Worm (Caenorhabditis elegans) whole organism, L4 larva: Measurements from ENCODE around the gene madf-9.

ENCODE experiments used
- F37D6.2 ChIP-seq: sonication (generic microtip); optimal IDR thresholded peaks from 2 replicates; lab custom pipeline; 2016; ENCODE audit warnings: mild to moderate bottlenecking, missing genetic modification characterization, missing compliant biosample characterization
- R02D3.7 ChIP-seq: fragments of 150-350 bp; sonication (generic microtip); optimal IDR thresholded peaks from 3 replicates; lab custom pipeline; 2014; ENCODE audit warnings: missing biosample characterization, missing genetic modification characterization
- T26A8.4 ChIP-seq: fragments of 200-800 bp; sonication (Bioruptor generic); IDR thresholded peaks from 2 replicates; pipeline ENCODE4 v1.3.6; 2022; ENCODE audit warnings: missing genetic modification characterization, missing compliant biosample characterization
- Y5F2A.4 ChIP-seq: fragments of 200-800 bp; sonication (Bioruptor generic); optimal IDR thresholded peaks from 2 replicates; lab custom pipeline; 2018; ENCODE audit warnings: mild to moderate bottlenecking, missing genetic modification characterization, missing compliant biosample characterization
- ZK546.5 ChIP-seq, 2 experiments: sonication (generic microtip); optimal IDR thresholded peaks; 2 replicates each; lab custom pipeline; 2017; ENCODE audit warnings: missing biosample characterization in 2 of 2, missing genetic modification characterization in 2 of 2
- attf-4 ChIP-seq: sonication (generic microtip); optimal IDR thresholded peaks from 3 replicates; lab custom pipeline; 2017; ENCODE audit warnings: missing biosample characterization, missing genetic modification characterization
- ceh-28 ChIP-seq: fragments of 150-350 bp; optimal IDR thresholded peaks from 2 replicates; lab custom pipeline; 2014; ENCODE audit warnings: missing biosample characterization, missing genetic modification reagents, missing genetic modification characterization
- ceh-82 ChIP-seq: sonication (generic microtip); optimal IDR thresholded peaks from 2 replicates; lab custom pipeline; 2017; ENCODE audit warnings: missing biosample characterization, missing genetic modification characterization
- ctbp-1 ChIP-seq: fragments of 200-800 bp; sonication (Bioruptor generic); IDR thresholded peaks from 2 replicates; pipeline ENCODE4 v1.3.6; 2022; ENCODE audit warnings: missing genetic modification reagents, missing genetic modification characterization, missing compliant biosample characterization
- daf-16 ChIP-seq, 3 experiments: sonication (generic microtip); optimal IDR thresholded peaks; 2 replicates each; lab custom pipeline; 2016 to 2017; ENCODE audit warnings: missing genetic modification characterization in 3 of 3, missing genetic modification reagents in 3 of 3, mild to moderate bottlenecking in 2 of 3, missing compliant biosample characterization in 2 of 3, missing biosample characterization in 1 of 3, moderate library complexity in 1 of 3
- daf-8 ChIP-seq: fragments of 200-800 bp; sonication (Bioruptor generic); IDR thresholded peaks from 2 replicates; pipeline ENCODE4 v1.3.6; 2022; ENCODE audit warnings: missing genetic modification characterization, missing compliant biosample characterization
- dmd-8 ChIP-seq: fragments of 200-800 bp; sonication (Bioruptor generic); IDR thresholded peaks from 2 replicates; pipeline ENCODE4 v1.3.6; 2022; ENCODE audit warnings: missing genetic modification characterization, missing compliant biosample characterization
- dmd-9 ChIP-seq: fragments of 200-800 bp; sonication (Bioruptor generic); IDR thresholded peaks from 2 replicates; pipeline ENCODE4 v1.3.6; 2022; ENCODE audit warnings: missing genetic modification reagents, missing genetic modification characterization, missing compliant biosample characterization
- dpl-1 ChIP-seq: fragments of 150-350 bp; optimal IDR thresholded peaks from 2 replicates; lab custom pipeline; 2014; ENCODE audit warnings: missing biosample characterization, missing genetic modification reagents, missing genetic modification characterization
- dve-1 ChIP-seq: sonication (generic microtip); optimal IDR thresholded peaks from 2 replicates; lab custom pipeline; 2017; ENCODE audit warnings: antibody characterized with exemption, mild to moderate bottlenecking, missing genetic modification characterization, missing compliant biosample characterization; ENCODE audit not compliant: insufficient read depth
- egl-43 ChIP-seq: fragments of 200-800 bp; sonication (Bioruptor generic); IDR thresholded peaks from 2 replicates; pipeline ENCODE4 v1.3.6; 2022; ENCODE audit warnings: missing genetic modification reagents, missing genetic modification characterization, missing compliant biosample characterization
- gei-8 ChIP-seq: fragments of 200-800 bp; sonication (Bioruptor generic); optimal IDR thresholded peaks from 2 replicates; lab custom pipeline; 2018; ENCODE audit warnings: mild to moderate bottlenecking, missing genetic modification characterization, missing compliant biosample characterization
- hif-1 ChIP-seq, 2 experiments: sonication (generic microtip); optimal IDR thresholded peaks; 2 replicates each; lab custom pipeline; 2016 to 2017; ENCODE audit warnings: missing compliant biosample characterization in 2 of 2, missing genetic modification characterization in 2 of 2, missing genetic modification reagents in 2 of 2, missing genotype in 2 of 2, mild to moderate bottlenecking in 1 of 2
- hlh-11 ChIP-seq: fragments of 200-800 bp; sonication (Bioruptor generic); optimal IDR thresholded peaks from 2 replicates; lab custom pipeline; 2018; ENCODE audit warnings: mild to moderate bottlenecking, missing genetic modification characterization, missing compliant biosample characterization
- hmg-1.1 ChIP-seq: fragments of 200-800 bp; sonication (Bioruptor generic); IDR thresholded peaks from 2 replicates; pipeline ENCODE4 v1.3.6; 2022; ENCODE audit warnings: missing genetic modification reagents, missing genetic modification characterization, missing compliant biosample characterization
- jun-1 ChIP-seq: fragments of 150-350 bp; optimal IDR thresholded peaks from 2 replicates; lab custom pipeline; 2014; ENCODE audit warnings: missing biosample characterization, missing genetic modification reagents, missing genetic modification characterization
- lin-1 ChIP-seq: fragments of 200-800 bp; sonication (Bioruptor generic); IDR thresholded peaks from 2 replicates; pipeline ENCODE4 v1.3.6; 2022; ENCODE audit warnings: missing genetic modification reagents, missing genetic modification characterization, missing compliant biosample characterization
- lin-29 ChIP-seq: fragments of 200-800 bp; sonication (Bioruptor generic); IDR thresholded peaks from 2 replicates; pipeline ENCODE4 v1.3.6; 2022; ENCODE audit warnings: missing genetic modification reagents, missing genetic modification characterization, missing compliant biosample characterization
- lin-38 ChIP-seq: fragments of 200-800 bp; sonication (Bioruptor generic); IDR thresholded peaks from 2 replicates; pipeline ENCODE4 v1.3.6; 2022; ENCODE audit warnings: missing genetic modification reagents, missing genetic modification characterization, missing compliant biosample characterization
- lir-3 ChIP-seq: sonication (generic microtip); optimal IDR thresholded peaks from 2 replicates; lab custom pipeline; 2016; ENCODE audit warnings: mild to moderate bottlenecking, missing genetic modification characterization, missing compliant biosample characterization
- lsy-2 ChIP-seq, 2 experiments: fragments of 150-350 bp in 1 of 2; sonication (generic microtip) in 1 of 2; optimal IDR thresholded peaks; 2 replicates each; lab custom pipeline; 2014 to 2017; ENCODE audit warnings: missing biosample characterization in 2 of 2, missing genetic modification characterization in 2 of 2
- madf-9 ChIP-seq: fragments of 200-800 bp; sonication (Bioruptor generic); conservative IDR thresholded peaks from 2 replicates; pipeline ENCODE4 v1.3.6; 2022; ENCODE audit warnings: missing genetic modification reagents, missing genetic modification characterization, missing compliant biosample characterization
- mdl-1 ChIP-seq, 2 experiments: fragments of 150-350 bp in 1 of 2; sonication (generic microtip) in 1 of 2; optimal IDR thresholded peaks; 2 replicates each; lab custom pipeline; 2014 to 2017; ENCODE audit warnings: missing biosample characterization in 2 of 2, missing genetic modification characterization in 2 of 2
- mdt-29 ChIP-seq: fragments of 200-800 bp; sonication (Bioruptor generic); IDR thresholded peaks from 2 replicates; pipeline ENCODE4 v1.3.6; 2022; ENCODE audit warnings: missing genetic modification reagents, missing genetic modification characterization, missing compliant biosample characterization
- mep-1 ChIP-seq: fragments of 150-350 bp; sonication (generic microtip); optimal IDR thresholded peaks from 3 replicates; lab custom pipeline; 2014; ENCODE audit warnings: missing biosample characterization, missing genetic modification characterization
- mes-2 ChIP-seq: sonication (generic microtip); optimal IDR thresholded peaks from 2 replicates; lab custom pipeline; 2016; ENCODE audit warnings: missing genotype, mild to moderate bottlenecking, missing genetic modification characterization, missing compliant biosample characterization; ENCODE audit not compliant: poor library complexity, severe bottlenecking
- nhr-10 ChIP-seq: fragments of 150-350 bp; optimal IDR thresholded peaks from 2 replicates; lab custom pipeline; 2014; ENCODE audit warnings: missing biosample characterization, missing genetic modification characterization
- nhr-237 ChIP-seq: sonication (generic microtip); optimal IDR thresholded peaks from 2 replicates; lab custom pipeline; 2017; ENCODE audit warnings: missing biosample characterization, missing genetic modification characterization
- nhr-28 ChIP-seq: fragments of 150-350 bp; optimal IDR thresholded peaks from 2 replicates; lab custom pipeline; 2014; ENCODE audit warnings: missing biosample characterization, missing genetic modification characterization
- nhr-6 ChIP-seq: fragments of 150-350 bp; optimal IDR thresholded peaks from 2 replicates; lab custom pipeline; 2014; ENCODE audit warnings: missing biosample characterization, missing genetic modification characterization
- pha-4 ChIP-seq, 2 experiments: fragments of 150-350 bp in 1 of 2; fragments of 200-800 bp in 1 of 2; sonication (Bioruptor generic) in 1 of 2; IDR thresholded peaks in 1 of 2; optimal IDR thresholded peaks in 1 of 2; 2 replicates each; pipeline versions ENCODE4 v1.3.6 to Lab custom; 2014 to 2022; ENCODE audit warnings: missing genetic modification characterization in 2 of 2, missing genetic modification reagents in 2 of 2, missing biosample characterization in 1 of 2, missing compliant biosample characterization in 1 of 2
- php-3 ChIP-seq: fragments of 200-800 bp; sonication (Bioruptor generic); IDR thresholded peaks from 2 replicates; pipeline ENCODE4 v1.3.6; 2022; ENCODE audit warnings: missing genetic modification reagents, missing genetic modification characterization, missing compliant biosample characterization
- pqm-1 ChIP-seq: sonication (generic microtip); optimal IDR thresholded peaks from 2 replicates; lab custom pipeline; 2017; ENCODE audit warnings: missing biosample characterization, missing genetic modification characterization
- sdz-12 ChIP-seq: fragments of 200-800 bp; sonication (Bioruptor generic); optimal IDR thresholded peaks from 2 replicates; lab custom pipeline; 2018; ENCODE audit warnings: mild to moderate bottlenecking, missing genetic modification characterization, missing compliant biosample characterization
- set-16 ChIP-seq: fragments of 200-800 bp; sonication (Bioruptor generic); IDR thresholded peaks from 2 replicates; pipeline ENCODE4 v1.3.6; 2022; ENCODE audit warnings: missing genetic modification reagents, missing genetic modification characterization, missing compliant biosample characterization
- skn-1 ChIP-seq: fragments of 150-350 bp; optimal IDR thresholded peaks from 2 replicates; lab custom pipeline; 2014; ENCODE audit warnings: missing biosample characterization, missing genetic modification characterization
- snpc-4 ChIP-seq: fragments of 150-350 bp; optimal IDR thresholded peaks from 2 replicates; lab custom pipeline; 2014; ENCODE audit warnings: missing biosample characterization, missing genetic modification characterization
- tag-97 ChIP-seq: fragments of 200-800 bp; sonication (Bioruptor generic); IDR thresholded peaks from 2 replicates; pipeline ENCODE4 v1.3.6; 2022; ENCODE audit warnings: missing genetic modification characterization, missing compliant biosample characterization
- zfp-2 ChIP-seq: sonication (generic microtip); optimal IDR thresholded peaks from 2 replicates; lab custom pipeline; 2016; ENCODE audit warnings: mild to moderate bottlenecking, missing genetic modification characterization, missing compliant biosample characterization
- zfp-3 ChIP-seq: fragments of 200-800 bp; sonication (Bioruptor generic); conservative IDR thresholded peaks from 2 replicates; pipeline ENCODE4 v1.3.6; 2022; ENCODE audit warnings: missing genetic modification reagents, missing genetic modification characterization, missing compliant biosample characterization
- zip-11 ChIP-seq: fragments of 200-800 bp; sonication (Bioruptor generic); IDR thresholded peaks from 2 replicates; pipeline ENCODE4 v1.3.6; 2022; ENCODE audit warnings: missing genetic modification characterization, missing compliant biosample characterization
- ztf-7 ChIP-seq: fragments of 150-350 bp; optimal IDR thresholded peaks from 2 replicates; lab custom pipeline; 2014; ENCODE audit warnings: missing biosample characterization, missing genetic modification characterization

madf-9 gene

ce11 chrIV:3611845-3612244 lies 25.0 kb upstream of the madf-9 start (continued):
- TF ChIP-seq php-3 (GFP tag; lab: Robert Waterston, UW) (peak; percentile 94), F37D6.2 (no peak), tag-97 (GFP tag; lab: Robert Waterston, UW) (no peak), R02D3.7 (no peak), hlh-11 (tag; lab: Kevin White, UChicago) (peak; percentile 97), nhr-28 (peak; percentile 89), dmd-8 (GFP tag; lab: Robert Waterston, UW) (0 out of 2 replicates have a peak, but pooled peaks have one; percentile 10), set-16 (peak; percentile 49; the same call in 1 of the 2 replicates), ceh-82 (tag; lab: Kevin White, UChicago) (no peak), lsy-2 (tag; optimal IDR thresholded peaks at IDR 0.05; lab: Kevin White, UChicago) (peak in 1 of 2 experiments; percentile 10), ctbp-1 (GFP tag; lab: Robert Waterston, UW) (no peak), nhr-10 (tag; lab: Kevin White, UChicago) (peak; percentile 52), snpc-4 (tag; lab: Kevin White, UChicago) (no peak), nhr-237 (tag; lab: Kevin White, UChicago) (no peak), mdl-1 (tag; optimal IDR thresholded peaks at IDR 0.05; lab: Kevin White, UChicago) (peak in 1 of 2 experiments; percentile 42), zfp-2 (tag; lab: Kevin White, UChicago) (no peak), lin-29 (GFP tag; lab: Robert Waterston, UW) (no peak), daf-16 (GFP tag; optimal IDR thresholded peaks at IDR 0.05; lab: Kevin White, UChicago) (peak in 1 of 2 experiments; percentile 71), daf-16 (tag; optimal IDR thresholded peaks at IDR 0.05; lab: Kevin White, UChicago) (peak; percentile 79), lin-1 (GFP tag; lab: Robert Waterston, UW) (peak; percentile 84), ZK546.5 (tag; optimal IDR thresholded peaks at IDR 0.05; lab: Kevin White, UChicago) (no peak), pqm-1 (tag; lab: Kevin White, UChicago) (peak; percentile 82), mdt-29 (peak; percentile 65), egl-43 (GFP tag; lab: Robert Waterston, UW) (no peak)
- TF ChIP-seq, all 104 proteins: peak for 32

- TF ChIP-seq hmg-1.1 (GFP tag; lab: Robert Waterston, UW), result no peak
- no peak for TF ChIP-seq snpc-4 (tag; lab: Kevin White, UChicago)
- TF ChIP-seq ceh-28 (tag; lab: Kevin White, UChicago), result no peak
- no peak for TF ChIP-seq zfp-3 (GFP tag; lab: Robert Waterston, UW)
- no peak for TF ChIP-seq jun-1 (tag; lab: Kevin White, UChicago)
- TF ChIP-seq hlh-11 (tag; lab: Kevin White, UChicago), result peak; percentile 86
- TF ChIP-seq T26A8.4, result 0 out of 2 replicates have a peak, but pooled peaks have one; percentile 7
- TF ChIP-seq sdz-12 (GFP tag; lab: Kevin White, UChicago), result no peak
- no peak for TF ChIP-seq gei-8
- no peak for TF ChIP-seq dpl-1 (GFP tag; lab: Kevin White, UChicago)
- TF ChIP-seq madf-9 (GFP tag; lab: Robert Waterston, UW), result no peak
- no peak for TF ChIP-seq lsy-2 (tag; optimal IDR thresholded peaks at IDR 0.05; lab: Kevin White, UChicago)
- TF ChIP-seq pha-4 (GFP tag; IDR thresholded peaks at IDR 0.05; lab: Robert Waterston, UW), result no peak
- no peak for TF ChIP-seq pha-4 (tag; optimal IDR thresholded peaks at IDR 0.05; lab: Kevin White, UChicago)
- TF ChIP-seq lin-29 (GFP tag; lab: Robert Waterston, UW), result no peak
- no peak for TF ChIP-seq ztf-7
- TF ChIP-seq mes-2, result no peak
- no peak for TF ChIP-seq dmd-9 (GFP tag; lab: Robert Waterston, UW)
- no peak for TF ChIP-seq nhr-6 (tag; lab: Kevin White, UChicago)
- no peak for TF ChIP-seq hif-1 (tag; optimal IDR thresholded peaks at IDR 0.05; lab: Kevin White, UChicago)
- TF ChIP-seq zip-11 (GFP tag; lab: Robert Waterston, UW), result no peak
- TF ChIP-seq mep-1 (tag; lab: Kevin White, UChicago), result no peak
- TF ChIP-seq dve-1 (tag; lab: Kevin White, UChicago), result peak; percentile 34
- TF ChIP-seq ctbp-1 (GFP tag; lab: Robert Waterston, UW), result peak; percentile 40; the same call in 1 of the 2 replicates
- no peak for TF ChIP-seq daf-8 (GFP tag; lab: Robert Waterston, UW)
- TF ChIP-seq F37D6.2, result no peak
- no peak for TF ChIP-seq skn-1
- TF ChIP-seq attf-4, result no peak
- no peak for TF ChIP-seq lir-3
- TF ChIP-seq daf-16 (GFP tag; optimal IDR thresholded peaks at IDR 0.05; lab: Kevin White, UChicago), result no peak
- TF ChIP-seq daf-16 (tag; optimal IDR thresholded peaks at IDR 0.05; lab: Kevin White, UChicago), result peak; percentile 11
- no peak for TF ChIP-seq nhr-10 (tag; lab: Kevin White, UChicago)
- TF ChIP-seq Y5F2A.4 (GFP tag; lab: Kevin White, UChicago), result no peak
- TF ChIP-seq lin-38 (GFP tag; lab: Robert Waterston, UW), result no peak
Measured at ce11 chrIV:3613022-3613605, 23.8 kb upstream of the madf-9 start, which contains the start of gene ltah-1.2. TSS of gene ltah-1.2 (minus strand) at chrIV:3613072.
